Fruit fly (Drosophila melanogaster): Measurements from ENCODE around the gene CG14424.

Gene CG14424

DNA sequence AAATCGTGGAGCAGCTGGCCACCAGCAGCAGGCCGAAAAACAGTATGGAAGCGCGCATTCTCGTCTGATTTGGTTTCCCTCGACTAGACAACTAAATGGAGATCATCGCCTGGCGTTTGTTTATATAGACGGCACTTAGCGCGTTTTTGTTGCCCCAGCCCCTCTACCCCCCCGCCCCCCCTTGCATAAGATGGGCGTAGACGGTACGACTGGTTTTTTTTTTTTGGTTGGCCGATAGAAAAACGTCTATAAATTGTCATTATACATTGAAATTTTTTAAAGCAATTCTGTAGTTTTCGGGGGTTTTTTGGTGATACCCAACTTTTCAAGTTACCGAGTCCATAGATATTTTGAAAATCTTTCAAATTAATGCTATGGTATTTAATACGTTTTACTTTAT lies 41.2 kb downstream of the CG14424 start, which contains the start of gene CG14419:
Gene CG14419, minus strand, starts transcription at position 101 of the 400 bp plus-strand sequence.
- no peak for TF ChIP-seq CG6808 (GFP tag; optimal IDR thresholded peaks at IDR 0.05)
- no peak for TF ChIP-seq CG9139 (GFP tag; optimal IDR thresholded peaks at IDR 0.05)
- no peak for TF ChIP-seq ss (GFP tag; optimal IDR thresholded peaks at IDR 0.05)
- no peak for TF ChIP-seq Sox102F (GFP tag; optimal IDR thresholded peaks at IDR 0.05)
- TF ChIP-seq CG10631 (GFP tag; optimal IDR thresholded peaks at IDR 0.05): no peak
- no peak for TF ChIP-seq vri (GFP tag; optimal IDR thresholded peaks at IDR 0.05)
- TF ChIP-seq topi (GFP tag; optimal IDR thresholded peaks at IDR 0.05): no peak
- no peak for TF ChIP-seq CG16779 (tag; optimal IDR thresholded peaks at IDR 0.05)
- no peak for TF ChIP-seq CG6854 (GFP tag; optimal IDR thresholded peaks at IDR 0.05)

DNA sequence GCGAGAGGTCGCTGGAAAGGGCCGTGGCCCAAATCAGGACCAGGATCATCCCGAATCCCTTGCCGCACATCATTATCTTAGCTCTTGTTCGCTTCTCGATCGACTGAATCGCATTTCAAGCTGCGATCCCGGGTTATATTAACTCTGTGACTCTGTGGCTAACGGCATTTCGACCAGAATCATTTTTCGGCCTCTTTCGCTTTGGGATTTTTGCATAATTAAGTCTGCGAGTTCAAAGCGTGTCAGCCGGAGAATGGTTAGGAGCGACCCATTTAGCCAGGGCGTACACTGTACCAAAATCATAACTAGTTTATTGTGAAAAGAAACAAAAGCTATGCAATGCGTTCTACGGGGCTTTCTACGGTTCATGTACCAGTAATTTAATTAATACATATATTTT lies 43.5 kb downstream of the CG14424 start, which contains the start of gene CG14418:
Gene CG14418, minus strand, starts transcription at position 101 of the 400 bp plus-strand sequence.
- TF ChIP-seq Sox14 (GFP tag; optimal IDR thresholded peaks at IDR 0.05) (no peak), acj6 (GFP tag; optimal IDR thresholded peaks at IDR 0.05) (no peak), Sox15 (GFP tag; optimal IDR thresholded peaks at IDR 0.05) (no peak), CG1621 (tag; optimal IDR thresholded peaks at IDR 0.05) (no peak), fd59A (GFP tag; optimal IDR thresholded peaks at IDR 0.05) (no peak), OdsH (GFP tag; optimal IDR thresholded peaks at IDR 0.05) (no peak), CG8119 (GFP tag; IDR thresholded peaks at IDR 0.05) (no peak)

- no peak for TF ChIP-seq fd59A (GFP tag; optimal IDR thresholded peaks at IDR 0.05)
- TF ChIP-seq dsx (GFP tag; optimal IDR thresholded peaks at IDR 0.05; ENCODE audit: poor library complexity, severe bottlenecking): no peak
- no peak for TF ChIP-seq esn (GFP tag; optimal IDR thresholded peaks at IDR 0.05)
- no peak for TF ChIP-seq Smox (GFP tag; optimal IDR thresholded peaks at IDR 0.05)
- TF ChIP-seq cyc (GFP tag; optimal IDR thresholded peaks at IDR 0.05): no peak
- TF ChIP-seq pdm3 (GFP tag; optimal IDR thresholded peaks at IDR 0.05): no peak
- no peak for TF ChIP-seq CG6854 (GFP tag; optimal IDR thresholded peaks at IDR 0.05)
- no peak for TF ChIP-seq CG6163 (GFP tag; IDR thresholded peaks at IDR 0.05)
- no peak for TF ChIP-seq CG3032 (tag; optimal IDR thresholded peaks at IDR 0.05)
Measured at dm6 chrX:2882516-2882915, 44.5 kb downstream of the CG14424 start.

DNA sequence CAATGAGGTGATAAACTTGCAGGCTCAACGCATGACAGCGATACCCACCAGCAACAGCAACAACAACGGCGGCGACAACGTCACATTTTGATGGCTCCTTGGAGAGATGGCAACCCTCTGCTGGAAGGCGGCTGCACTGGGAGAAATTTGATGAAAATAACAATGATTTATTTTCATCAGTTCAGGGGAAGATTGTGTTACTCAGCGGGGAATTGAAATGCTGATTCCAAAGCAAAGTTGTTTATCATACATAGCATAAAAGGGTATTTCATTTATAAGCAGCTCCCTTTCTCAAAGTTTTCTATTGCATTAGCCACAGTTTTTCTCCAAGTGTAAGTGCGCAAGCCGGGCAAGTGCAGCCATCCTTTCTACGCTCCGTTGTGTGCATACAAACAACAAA lies 46.4 kb downstream of the CG14424 start:
- peak; percentile 1 for TF ChIP-seq Smox (GFP tag; optimal IDR thresholded peaks at IDR 0.05)
- no peak for TF ChIP-seq Gug (GFP tag; IDR thresholded peaks at IDR 0.05)
- no peak for TF ChIP-seq CG11762 (GFP tag; optimal IDR thresholded peaks at IDR 0.05; ENCODE audit: insufficient read depth)
- TF ChIP-seq topi (GFP tag; optimal IDR thresholded peaks at IDR 0.05): no peak
- no peak for TF ChIP-seq CG7368 (GFP tag; optimal IDR thresholded peaks at IDR 0.05)
- peak; percentile 0 for TF ChIP-seq Ets21C (GFP tag; optimal IDR thresholded peaks at IDR 0.05)
- TF ChIP-seq spab (GFP tag; optimal IDR thresholded peaks at IDR 0.05): peak; percentile 28
- peak; percentile 4 for TF ChIP-seq esn (GFP tag; optimal IDR thresholded peaks at IDR 0.05)
- TF ChIP-seq fkh (GFP tag; optimal IDR thresholded peaks at IDR 0.05): no peak
- no peak for TF ChIP-seq eg (GFP tag; IDR thresholded peaks at IDR 0.05)
- peak; percentile 2 for TF ChIP-seq CG34406 (GFP tag; optimal IDR thresholded peaks at IDR 0.05)
- no peak for TF ChIP-seq CG6854 (GFP tag; optimal IDR thresholded peaks at IDR 0.05)
- TF ChIP-seq CG3032 (tag; optimal IDR thresholded peaks at IDR 0.05): no peak
- TF ChIP-seq CG15336 (GFP tag; IDR thresholded peaks at IDR 0.05): peak; percentile 31; the same call in 1 of the 2 replicates
- peak; percentile 44; the same call in 1 of the 3 replicates for TF ChIP-seq CG8119 (GFP tag; IDR thresholded peaks at IDR 0.05)
- TF ChIP-seq CG6792 (GFP tag; optimal IDR thresholded peaks at IDR 0.05): peak; percentile 26
- peak; percentile 29 for TF ChIP-seq CG32006 (GFP tag; optimal IDR thresholded peaks at IDR 0.05)
- no peak for TF ChIP-seq CG9139 (GFP tag; optimal IDR thresholded peaks at IDR 0.05)
- peak; percentile 54 for TF ChIP-seq svp (GFP tag)
- TF ChIP-seq Met (GFP tag; optimal IDR thresholded peaks at IDR 0.05): peak; percentile 8
- TF ChIP-seq pdm3 (GFP tag; optimal IDR thresholded peaks at IDR 0.05): peak; percentile 45
- no peak for TF ChIP-seq CG4318 (GFP tag; optimal IDR thresholded peaks at IDR 0.05)
- peak; percentile 75 for TF ChIP-seq Eip78C (GFP tag)
- peak; percentile 42 for TF ChIP-seq CG10669 (GFP tag; optimal IDR thresholded peaks at IDR 0.05)
- no peak for TF ChIP-seq Eip93F (GFP tag; optimal IDR thresholded peaks at IDR 0.05)
- peak; percentile 22 for TF ChIP-seq lz (GFP tag; optimal IDR thresholded peaks at IDR 0.05)
- TF ChIP-seq Ets96B (tag; optimal IDR thresholded peaks at IDR 0.05): peak; percentile 53
- peak; percentile 48 for TF ChIP-seq fd59A (GFP tag; optimal IDR thresholded peaks at IDR 0.05)
- no peak for TF ChIP-seq vri (GFP tag; optimal IDR thresholded peaks at IDR 0.05)
- TF ChIP-seq CG6163 (GFP tag; IDR thresholded peaks at IDR 0.05): no peak
- peak; percentile 15 for TF ChIP-seq Hr39 (GFP tag; optimal IDR thresholded peaks at IDR 0.05)
- no peak for TF ChIP-seq net (GFP tag; optimal IDR thresholded peaks at IDR 0.05)
- TF ChIP-seq CG16779 (tag; optimal IDR thresholded peaks at IDR 0.05): no peak
- TF ChIP-seq CG6276 (GFP tag; optimal IDR thresholded peaks at IDR 0.05): no peak

All from whole organism, prepupa.